Fruit fly (Drosophila melanogaster) whole organism, embryonic: ENCODE results near the gene CG6254.

Experiments used
- ATbp ChIP-seq: fragments of 200-800 bp; sonication (Bioruptor generic); optimal IDR thresholded peaks from 2 replicates; lab custom pipeline; 2017; ENCODE audit warnings: missing biosample characterization, mild to moderate bottlenecking, missing genetic modification characterization, missing genetic modification reagents
- CG10431 ChIP-seq: fragments of 200-800 bp; sonication (Bioruptor generic); optimal IDR thresholded peaks from 3 replicates; lab custom pipeline; 2018; ENCODE audit warnings: missing biosample characterization, mild to moderate bottlenecking, missing genetic modification characterization
- CG10543 ChIP-seq: fragments of 200-800 bp; sonication (Bioruptor generic); optimal IDR thresholded peaks from 3 replicates; lab custom pipeline; 2017; ENCODE audit warnings: missing biosample characterization, mild to moderate bottlenecking, missing genetic modification characterization, moderate library complexity
- CG12769 ChIP-seq: fragments of 200-800 bp; sonication (Bioruptor generic); optimal IDR thresholded peaks from 2 replicates; lab custom pipeline; 2019; ENCODE audit warnings: missing biosample characterization, mild to moderate bottlenecking, missing genetic modification characterization, moderate library complexity
- CG14014 ChIP-seq: fragments of 200-800 bp; sonication (Bioruptor generic); IDR thresholded peaks from 2 replicates; pipeline ENCODE4 v1.3.6; 2022; ENCODE audit warnings: missing biosample characterization, missing genetic modification characterization
- CG15479 ChIP-seq: fragments of 200-800 bp; sonication (Bioruptor generic); optimal IDR thresholded peaks from 3 replicates; lab custom pipeline; 2019; ENCODE audit warnings: missing biosample characterization, mild to moderate bottlenecking, missing genetic modification characterization, moderate library complexity
- CG15514 ChIP-seq: fragments of 200-800 bp; sonication (Bioruptor generic); optimal IDR thresholded peaks from 3 replicates; lab custom pipeline; 2017; ENCODE audit warnings: missing biosample characterization, missing genetic modification characterization, mild to moderate bottlenecking, moderate library complexity, missing genetic modification reagents
- CG15696 ChIP-seq: fragments of 200-800 bp; sonication (Bioruptor generic); optimal IDR thresholded peaks from 2 replicates; lab custom pipeline; 2019; ENCODE audit warnings: missing biosample characterization, mild to moderate bottlenecking, missing genetic modification characterization, moderate library complexity
- CG17829 ChIP-seq: fragments of 200-800 bp; optimal IDR thresholded peaks from 2 replicates; lab custom pipeline; 2019; ENCODE audit warnings: missing biosample characterization, mild to moderate bottlenecking, missing genetic modification characterization, moderate library complexity
- CG3163 ChIP-seq: fragments of 200-800 bp; sonication (Bioruptor generic); optimal IDR thresholded peaks from 3 replicates; lab custom pipeline; 2016; ENCODE audit warnings: missing biosample characterization, missing genetic modification characterization
- CG4328 ChIP-seq: fragments of 200-800 bp; sonication (Bioruptor generic); optimal IDR thresholded peaks from 3 replicates; lab custom pipeline; 2017; ENCODE audit warnings: missing biosample characterization, missing genetic modification reagents, missing genetic modification characterization
- CG4404 ChIP-seq: fragments of 200-800 bp; sonication (Bioruptor generic); IDR thresholded peaks from 2 replicates; pipeline ENCODE4 v1.3.6; 2022; ENCODE audit warnings: missing biosample characterization, missing genetic modification characterization
- CG4820 ChIP-seq: fragments of 200-800 bp; sonication (Bioruptor generic); optimal IDR thresholded peaks from 3 replicates; lab custom pipeline; 2016; ENCODE audit warnings: missing biosample characterization, missing genetic modification characterization
- CG4854 ChIP-seq: fragments of 200-800 bp; sonication (Bioruptor generic); optimal IDR thresholded peaks from 2 replicates; lab custom pipeline; 2016; ENCODE audit warnings: missing biosample characterization, missing genetic modification characterization, inconsistent platforms
- CG6254 ChIP-seq: fragments of 200-800 bp; sonication (Bioruptor generic); optimal IDR thresholded peaks from 3 replicates; lab custom pipeline; 2017; ENCODE audit warnings: mild to moderate bottlenecking, missing biosample characterization, missing genetic modification reagents, missing genetic modification characterization
- Camta ChIP-seq: fragments of 200-800 bp; sonication (Bioruptor generic); optimal IDR thresholded peaks from 2 replicates; lab custom pipeline; 2016; ENCODE audit warnings: missing biosample characterization, missing genetic modification characterization
- D19B ChIP-seq: fragments of 200-800 bp; sonication (Bioruptor generic); optimal IDR thresholded peaks from 2 replicates; lab custom pipeline; 2017; ENCODE audit warnings: missing biosample characterization, mild to moderate bottlenecking, missing genetic modification characterization
- Dp ChIP-seq: fragments of 200-800 bp; sonication (Bioruptor generic); optimal IDR thresholded peaks from 2 replicates; lab custom pipeline; 2018; ENCODE audit warnings: missing biosample characterization, mild to moderate bottlenecking, missing genetic modification characterization, moderate library complexity
- Eip74EF ChIP-seq, 2 experiments: fragments of 200-800 bp in 1 of 2; fragments of >200 bp in 1 of 2; sonication (Bioruptor generic) in 1 of 2; optimal IDR thresholded peaks; 2 replicates each; lab custom pipeline; 2017 to 2019; ENCODE audit warnings: missing biosample characterization in 2 of 2, missing genetic modification characterization in 2 of 2, mild to moderate bottlenecking in 1 of 2, moderate library complexity in 1 of 2
- HHEX ChIP-seq: fragments of 200-800 bp; sonication (Bioruptor generic); optimal IDR thresholded peaks from 3 replicates; lab custom pipeline; 2017; ENCODE audit warnings: missing biosample characterization, mild to moderate bottlenecking, missing genetic modification characterization, missing genetic modification reagents
- HLH54F ChIP-seq: fragments of 200-800 bp; sonication (Bioruptor generic); optimal IDR thresholded peaks from 3 replicates; lab custom pipeline; 2016; ENCODE audit warnings: missing biosample characterization, missing genetic modification characterization
- HLHmδ ChIP-seq: fragments of 200-800 bp; sonication (Bioruptor generic); optimal IDR thresholded peaks from 2 replicates; lab custom pipeline; 2018; ENCODE audit warnings: missing biosample characterization, mild to moderate bottlenecking, missing genetic modification characterization, moderate library complexity
- MESR4 ChIP-seq: fragments of 200-800 bp; sonication (Bioruptor generic); optimal IDR thresholded peaks from 2 replicates; lab custom pipeline; 2018; ENCODE audit warnings: missing biosample characterization, mild to moderate bottlenecking, missing genetic modification characterization, moderate library complexity
- Nf-YB ChIP-seq: fragments of 200-800 bp; sonication (Bioruptor generic); optimal IDR thresholded peaks from 3 replicates; lab custom pipeline; 2019; ENCODE audit warnings: missing biosample characterization, mild to moderate bottlenecking, missing genetic modification characterization, moderate library complexity
- Oaz ChIP-seq: fragments of 200-800 bp; sonication (Bioruptor generic); IDR thresholded peaks from 2 replicates; pipeline ENCODE4 v1.3.6; 2022; ENCODE audit warnings: missing biosample characterization, missing genetic modification characterization
- Ravus ChIP-seq: fragments of 200-800 bp; sonication (Bioruptor generic); IDR thresholded peaks from 2 replicates; pipeline ENCODE4 v1.3.6; 2022; ENCODE audit warnings: missing biosample characterization, missing genetic modification characterization
- Rx ChIP-seq: fragments of 200-800 bp; sonication (Bioruptor generic); IDR thresholded peaks from 2 replicates; pipeline ENCODE4 v1.3.6; 2022; ENCODE audit warnings: missing biosample characterization, missing genetic modification characterization
- Scr ChIP-seq: fragments of 200-800 bp; sonication (Bioruptor generic); IDR thresholded peaks from 2 replicates; pipeline ENCODE4 v1.3.6; 2022; ENCODE audit warnings: missing biosample characterization, missing genetic modification characterization; ENCODE audit not compliant: partially characterized antibody
- Taf1 ChIP-seq: fragments of 200-800 bp; sonication (Bioruptor generic); IDR thresholded peaks from 2 replicates; pipeline ENCODE4 v1.3.6; 2022; ENCODE audit warnings: missing biosample characterization, missing genetic modification characterization
- Tbp ChIP-seq: fragments of >200 bp; optimal IDR thresholded peaks from 2 replicates; lab custom pipeline; 2018; ENCODE audit warnings: missing biosample characterization, missing genetic modification characterization
- amos ChIP-seq: fragments of 200-800 bp; sonication (Bioruptor generic); IDR thresholded peaks from 2 replicates; pipeline ENCODE4 v1.3.6; 2022; ENCODE audit warnings: missing biosample characterization, missing genetic modification characterization; ENCODE audit not compliant: partially characterized antibody
- caup ChIP-seq: fragments of 200-800 bp; sonication (Bioruptor generic); optimal IDR thresholded peaks from 3 replicates; lab custom pipeline; 2017; ENCODE audit warnings: missing biosample characterization, mild to moderate bottlenecking, missing genetic modification characterization, moderate library complexity; ENCODE audit not compliant: severe bottlenecking
- chif ChIP-seq, 2 experiments: fragments of 200-800 bp; sonication (Bioruptor generic); optimal IDR thresholded peaks; 3 replicates each; lab custom pipeline; 2016; ENCODE audit warnings: missing biosample characterization in 2 of 2, missing genetic modification characterization in 2 of 2
- dimm ChIP-seq: fragments of 200-800 bp; sonication (Bioruptor generic); IDR thresholded peaks from 2 replicates; pipeline ENCODE4 v1.3.6; 2022; ENCODE audit warnings: missing biosample characterization, missing genetic modification characterization
- ewg ChIP-seq: fragments of 200-800 bp; sonication (Bioruptor generic); optimal IDR thresholded peaks from 3 replicates; lab custom pipeline; 2017; ENCODE audit warnings: mild to moderate bottlenecking, missing biosample characterization, missing genetic modification reagents, missing genetic modification characterization
- fd102C ChIP-seq: fragments of 200-800 bp; sonication (Bioruptor generic); optimal IDR thresholded peaks from 2 replicates; lab custom pipeline; 2018; ENCODE audit warnings: missing biosample characterization, mild to moderate bottlenecking, missing genetic modification characterization, moderate library complexity
- fd64A ChIP-seq: fragments of 200-800 bp; sonication (Bioruptor generic); optimal IDR thresholded peaks from 3 replicates; lab custom pipeline; 2018; ENCODE audit warnings: missing biosample characterization, mild to moderate bottlenecking, missing genetic modification characterization
- gcm ChIP-seq: fragments of 200-800 bp; sonication (Bioruptor generic); optimal IDR thresholded peaks from 2 replicates; lab custom pipeline; 2019; ENCODE audit warnings: missing biosample characterization, mild to moderate bottlenecking, missing genetic modification characterization, moderate library complexity
- gem ChIP-seq: fragments of 200-800 bp; sonication (Bioruptor generic); optimal IDR thresholded peaks from 2 replicates; lab custom pipeline; 2019; ENCODE audit warnings: missing biosample characterization, mild to moderate bottlenecking, missing genetic modification characterization, moderate library complexity
- grau ChIP-seq: fragments of 200-800 bp; optimal IDR thresholded peaks from 3 replicates; lab custom pipeline; 2019; ENCODE audit warnings: missing biosample characterization, mild to moderate bottlenecking, missing genetic modification characterization, moderate library complexity
- mirr ChIP-seq: fragments of 200-800 bp; sonication (Bioruptor generic); optimal IDR thresholded peaks from 3 replicates; lab custom pipeline; 2018; ENCODE audit warnings: missing biosample characterization, mild to moderate bottlenecking, missing genetic modification characterization
- nerfin-1 ChIP-seq: fragments of 200-800 bp; sonication (Bioruptor generic); optimal IDR thresholded peaks from 3 replicates; lab custom pipeline; 2019; ENCODE audit warnings: missing biosample characterization, mild to moderate bottlenecking, missing genetic modification characterization, moderate library complexity
- rib ChIP-seq: fragments of 200-800 bp; sonication (Bioruptor generic); IDR thresholded peaks from 2 replicates; pipeline ENCODE4 v1.3.6; 2022; ENCODE audit warnings: missing biosample characterization, missing genetic modification characterization
- sob ChIP-seq: fragments of 200-800 bp; sonication (Bioruptor generic); IDR thresholded peaks from 2 replicates; pipeline ENCODE4 v1.3.6; 2022; ENCODE audit warnings: missing biosample characterization, missing genetic modification characterization
- tap ChIP-seq: fragments of 200-800 bp; optimal IDR thresholded peaks from 3 replicates; lab custom pipeline; 2019; ENCODE audit warnings: missing biosample characterization, mild to moderate bottlenecking, missing genetic modification characterization, moderate library complexity
- tin ChIP-seq: fragments of 200-800 bp; sonication (Bioruptor generic); optimal IDR thresholded peaks from 3 replicates; lab custom pipeline; 2016; ENCODE audit warnings: missing biosample characterization, missing genetic modification characterization
- toy ChIP-seq: fragments of 200-800 bp; sonication (Bioruptor generic); IDR thresholded peaks from 2 replicates; pipeline ENCODE4 v1.3.6; 2022; ENCODE audit warnings: missing biosample characterization, missing genetic modification characterization
- vfl ChIP-seq: fragments of 200-800 bp; sonication (Bioruptor generic); optimal IDR thresholded peaks from 2 replicates; lab custom pipeline; 2016; ENCODE audit warnings: missing biosample characterization, missing genetic modification characterization
- wdn ChIP-seq: fragments of 200-800 bp; sonication (Bioruptor generic); IDR thresholded peaks from 2 replicates; pipeline ENCODE4 v1.3.6; 2022; ENCODE audit warnings: missing biosample characterization, missing genetic modification characterization
- yki ChIP-seq: fragments of >200 bp; optimal IDR thresholded peaks from 3 replicates; lab custom pipeline; 2018
- zen2 ChIP-seq: fragments of 200-800 bp; sonication (Bioruptor generic); IDR thresholded peaks from 3 replicates; pipeline ENCODE4 v1.3.6; 2022; ENCODE audit warnings: missing biosample characterization, missing genetic modification characterization; ENCODE audit not compliant: partially characterized antibody

CG6254 gene

DNA sequence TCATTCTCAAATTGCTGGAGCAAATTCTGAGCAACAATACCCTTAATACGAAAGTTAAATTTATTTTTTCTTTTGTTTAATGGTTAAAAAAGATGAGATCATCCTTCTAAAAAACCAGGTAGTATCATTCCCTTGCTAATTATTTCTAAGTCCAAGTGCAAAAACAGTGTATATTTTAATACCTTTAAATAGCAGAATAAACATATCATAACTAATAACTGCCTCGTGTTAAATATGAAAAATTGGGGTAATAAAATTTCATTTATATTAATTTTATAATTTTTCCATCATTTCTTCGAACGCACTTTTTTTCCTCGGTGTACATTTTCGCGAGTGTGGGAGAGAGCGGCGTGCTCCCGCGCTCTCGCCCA is 49.3 kb downstream of the CG6254 start (continued):
- TF ChIP-seq CG4404 (GFP tag; lab: Robert Waterston, UW) = no peak
- no peak for TF ChIP-seq D19B
- TF ChIP-seq wdn (GFP tag; lab: Robert Waterston, UW) = no peak
- no peak for TF ChIP-seq amos
- no peak for TF ChIP-seq CG4820 (GFP tag; lab: Kevin White, UChicago)
- no peak for TF ChIP-seq mirr
- no peak for TF ChIP-seq CG6254 (GFP tag; lab: Kevin White, UChicago)
- TF ChIP-seq rib (GFP tag; lab: Robert Waterston, UW) = no peak
- no peak for TF ChIP-seq Dp
- no peak for TF ChIP-seq zen2 (GFP tag; lab: Robert Waterston, UW)
- TF ChIP-seq ewg (GFP tag; lab: Kevin White, UChicago) = no peak
- no peak for TF ChIP-seq gcm (GFP tag; lab: Kevin White, UChicago)
- no peak for TF ChIP-seq CG14014 (GFP tag; lab: Robert Waterston, UW)
- peak; percentile 24 for TF ChIP-seq CG15696 (tag; lab: Kevin White, UChicago)
- no peak for TF ChIP-seq Rx (GFP tag; lab: Robert Waterston, UW)
- no peak for TF ChIP-seq nerfin-1
- no peak for TF ChIP-seq chif (GFP tag; optimal IDR thresholded peaks at IDR 0.05; lab: Kevin White, UChicago)
- no peak for TF ChIP-seq fd64A (GFP tag; lab: Kevin White, UChicago)
- no peak for TF ChIP-seq CG4328
- no peak for TF ChIP-seq CG10543 (GFP tag; lab: Kevin White, UChicago)
- TF ChIP-seq CG10431 (GFP tag; lab: Kevin White, UChicago) = no peak
- no peak for TF ChIP-seq ATbp (GFP tag; lab: Kevin White, UChicago)
- TF ChIP-seq toy (GFP tag; lab: Robert Waterston, UW) = no peak
- TF ChIP-seq sob (GFP tag; lab: Robert Waterston, UW) = no peak
- TF ChIP-seq Eip74EF (GFP tag; optimal IDR thresholded peaks at IDR 0.05; lab: Kevin White, UChicago) = no peak
- TF ChIP-seq HLH54F = no peak
- TF ChIP-seq MESR4 (GFP tag; lab: Kevin White, UChicago) = no peak
- TF ChIP-seq CG3163 = no peak
- TF ChIP-seq Scr (GFP tag; lab: Robert Waterston, UW) = no peak
- no peak for TF ChIP-seq CG4854
- peak; percentile 32 for TF ChIP-seq CG17829 (tag; lab: Kevin White, UChicago)
- no peak for TF ChIP-seq caup (GFP tag; lab: Kevin White, UChicago)
- no peak for TF ChIP-seq vfl
- TF ChIP-seq gem (tag; lab: Kevin White, UChicago) = peak; percentile 55
- TF ChIP-seq Oaz (GFP tag; lab: Robert Waterston, UW) = no peak
- TF ChIP-seq CG12769 (tag; lab: Kevin White, UChicago) = no peak
- no peak for TF ChIP-seq HHEX (GFP tag; lab: Kevin White, UChicago)
- no peak for TF ChIP-seq CG15479 (GFP tag; lab: Kevin White, UChicago)
- no peak for TF ChIP-seq tin
- TF ChIP-seq grau (tag; lab: Kevin White, UChicago) = peak; percentile 33
- no peak for TF ChIP-seq Ravus (GFP tag; lab: Robert Waterston, UW)
- TF ChIP-seq Taf1 = no peak
- no peak for TF ChIP-seq CG15514 (GFP tag; lab: Kevin White, UChicago)
- TF ChIP-seq dimm = no peak
- TF ChIP-seq Nf-YB (GFP tag; lab: Kevin White, UChicago) = no peak
- no peak for TF ChIP-seq tap (tag; lab: Kevin White, UChicago)
- no peak for TF ChIP-seq Tbp
- TF ChIP-seq Camta (GFP tag; lab: Kevin White, UChicago) = no peak
- TF ChIP-seq HLHmδ (GFP tag; lab: Kevin White, UChicago) = no peak
- no peak for TF ChIP-seq fd102C (GFP tag; lab: Kevin White, UChicago)
- no peak for TF ChIP-seq yki (lab: Kevin White, UChicago)
